Worm (Caenorhabditis elegans): Measurements from ENCODE around the gene ZK1067.3.

ce11 chrII:9261931-9262562 lies 39.0 kb downstream of the ZK1067.3 start, which contains the start of gene aqp-2:
- no peak for TF ChIP-seq dmd-6 (GFP tag; IDR thresholded peaks at IDR 0.05)
- no peak for TF ChIP-seq F49E8.2 (tag; optimal IDR thresholded peaks at IDR 0.05; ENCODE audit: borderline replicate concordance)
- TF ChIP-seq ceh-28 (tag; optimal IDR thresholded peaks at IDR 0.05) = no peak
- no peak for TF ChIP-seq duxl-1 (tag; optimal IDR thresholded peaks at IDR 0.05; ENCODE audit: poor library complexity)
- no peak for TF ChIP-seq pha-4 (GFP tag; IDR thresholded peaks at IDR 0.05)
- no peak for TF ChIP-seq pha-4 (tag; optimal IDR thresholded peaks at IDR 0.05)
- no peak for TF ChIP-seq pqm-1 (tag; optimal IDR thresholded peaks at IDR 0.05)
- no peak for TF ChIP-seq lir-3 (tag; optimal IDR thresholded peaks at IDR 0.05)
- TF ChIP-seq unc-39 (tag; optimal IDR thresholded peaks at IDR 0.05) = no peak
- TF ChIP-seq ztf-11 (tag; optimal IDR thresholded peaks at IDR 0.05) = no peak

All from whole organism, L4 larva.